Fruit fly (Drosophila melanogaster) whole organism, embryonic: Measurements from ENCODE around the gene CG33107.

ENCODE experiments used
- Antp ChIP-seq: fragments of 200-800 bp; sonication (Bioruptor generic); optimal IDR thresholded peaks from 3 replicates; lab custom pipeline; 2016; ENCODE audit warnings: missing biosample characterization, missing genetic modification characterization
- Hr78 ChIP-seq, 2 experiments: fragments of 200-800 bp in 1 of 2; fragments of >200 bp in 1 of 2; sonication (Bioruptor generic) in 1 of 2; optimal IDR thresholded peaks; 2 replicates each; lab custom pipeline; 2017 to 2019; ENCODE audit warnings: missing biosample characterization in 2 of 2, missing genetic modification characterization in 2 of 2, mild to moderate bottlenecking in 1 of 2, moderate library complexity in 1 of 2
- ems ChIP-seq: fragments of 200-800 bp; sonication (Bioruptor generic); optimal IDR thresholded peaks from 3 replicates; lab custom pipeline; 2016; ENCODE audit warnings: missing biosample characterization, missing genetic modification characterization

- no peak for TF ChIP-seq ems (GFP tag; lab: Kevin White, UChicago)
- no peak for TF ChIP-seq Hr78 (GFP tag; optimal IDR thresholded peaks at IDR 0.05; lab: Kevin White, UChicago)
- no peak for TF ChIP-seq Antp
Measured at dm6 chr3R:22598759-22599158, 14.2 kb upstream of the CG33107 start.
